Worm (Caenorhabditis elegans) whole organism, L3 larva: Measurements from ENCODE around the gene Y57G11C.36.

ENCODE experiments used
- elt-1 ChIP-seq: fragments of 150-350 bp; optimal IDR thresholded peaks from 2 replicates; lab custom pipeline; 2014; ENCODE audit warnings: missing biosample characterization, missing genetic modification characterization
- eor-1 ChIP-seq, 2 experiments: fragments of 150-350 bp; optimal IDR thresholded peaks; 2 replicates each; lab custom pipeline; 2014 to 2018; ENCODE audit warnings: missing biosample characterization in 2 of 2, missing genetic modification characterization in 2 of 2
- fkh-2 ChIP-seq: fragments of 150-350 bp; optimal IDR thresholded peaks from 2 replicates; lab custom pipeline; 2014; ENCODE audit warnings: missing biosample characterization, missing genetic modification reagents, missing genetic modification characterization
- lin-39 ChIP-seq: fragments of 150-350 bp; optimal IDR thresholded peaks from 2 replicates; lab custom pipeline; 2018; ENCODE audit warnings: missing biosample characterization, missing genetic modification reagents, missing genetic modification characterization
- lsy-12 ChIP-seq: sonication (generic microtip); optimal IDR thresholded peaks from 2 replicates; lab custom pipeline; 2016; ENCODE audit warnings: mild to moderate bottlenecking, missing genetic modification characterization, missing compliant biosample characterization
- mml-1 ChIP-seq: fragments of 150-350 bp; sonication (generic microtip); optimal IDR thresholded peaks from 3 replicates; lab custom pipeline; 2014; ENCODE audit warnings: missing biosample characterization, missing genetic modification characterization
- nhr-11 ChIP-seq: fragments of 150-350 bp; optimal IDR thresholded peaks from 2 replicates; lab custom pipeline; 2014; ENCODE audit warnings: missing biosample characterization, missing genetic modification characterization
- nhr-12 ChIP-seq: fragments of 150-350 bp; optimal IDR thresholded peaks from 2 replicates; lab custom pipeline; 2014; ENCODE audit warnings: missing biosample characterization, missing genetic modification characterization
- nhr-23 ChIP-seq: fragments of 150-350 bp; optimal IDR thresholded peaks from 2 replicates; lab custom pipeline; 2014; ENCODE audit warnings: missing biosample characterization, missing genetic modification reagents, missing genetic modification characterization
- nhr-237 ChIP-seq: fragments of 150-350 bp; optimal IDR thresholded peaks from 2 replicates; lab custom pipeline; 2014; ENCODE audit warnings: missing biosample characterization, missing genetic modification characterization
- nhr-76 ChIP-seq: fragments of 150-350 bp; sonication (generic microtip); optimal IDR thresholded peaks from 5 replicates; lab custom pipeline; 2014; ENCODE audit warnings: missing biosample characterization, missing genetic modification characterization
- pha-4 ChIP-seq: fragments of 150-350 bp; optimal IDR thresholded peaks from 2 replicates; lab custom pipeline; 2014; ENCODE audit warnings: missing biosample characterization, missing genetic modification reagents, missing genetic modification characterization
- sea-2 ChIP-seq: fragments of 150-350 bp; sonication (generic microtip); optimal IDR thresholded peaks from 4 replicates; lab custom pipeline; 2014; ENCODE audit warnings: missing biosample characterization, missing genetic modification reagents, missing genetic modification characterization
- skn-1 ChIP-seq: fragments of 150-350 bp; optimal IDR thresholded peaks from 2 replicates; lab custom pipeline; 2014; ENCODE audit warnings: missing biosample characterization, missing genetic modification characterization

Y57G11C.36 gene

DNA sequence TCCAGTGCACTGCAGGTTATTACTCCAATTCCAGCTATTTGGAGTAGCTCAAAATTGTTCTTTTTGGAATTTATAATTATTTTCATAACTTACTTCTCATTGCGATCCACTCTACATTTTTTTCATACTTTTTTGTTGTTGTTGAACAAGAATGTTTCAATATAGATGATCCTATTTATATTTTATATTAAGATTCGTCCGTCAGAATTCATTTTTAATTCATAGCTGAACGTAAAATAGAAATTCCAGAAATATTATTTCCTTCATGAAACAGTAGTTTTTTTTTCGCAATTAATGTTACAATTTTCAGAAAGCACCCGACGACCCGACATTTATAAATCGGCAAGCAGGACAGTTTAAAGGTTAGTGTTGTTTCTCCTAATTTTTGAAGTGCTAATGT, 45.4 kb downstream of the Y57G11C.36 start, which contains the start of gene Y57G11C.42:
Gene Y57G11C.42 (plus strand): TSS at position 301 of the 400 bp plus-strand sequence.
- TF ChIP-seq mml-1: no peak
- no peak for TF ChIP-seq sea-2 (GFP tag; lab: Kevin White, UChicago)
- no peak for TF ChIP-seq fkh-2
- TF ChIP-seq elt-1: no peak
- no peak for TF ChIP-seq skn-1
- no peak for TF ChIP-seq pha-4
- no peak for TF ChIP-seq nhr-11 (tag; lab: Kevin White, UChicago)
- TF ChIP-seq eor-1 (tag; optimal IDR thresholded peaks at IDR 0.05; lab: Kevin White, UChicago): no peak
- no peak for TF ChIP-seq nhr-76 (tag; lab: Kevin White, UChicago)
- TF ChIP-seq lsy-12: no peak
- no peak for TF ChIP-seq nhr-12 (tag; lab: Kevin White, UChicago)
- TF ChIP-seq nhr-23 (tag; lab: Kevin White, UChicago): no peak
- no peak for TF ChIP-seq lin-39 (tag; lab: Kevin White, UChicago)
- TF ChIP-seq nhr-237 (tag; lab: Kevin White, UChicago): no peak
- TF ChIP-seq, all 47 proteins: peak for 0
